Worm (Caenorhabditis elegans) whole organism, midembryonic: ENCODE results near the gene sru-38.

Experiments
- cog-1 ChIP-seq: sonication (generic microtip); optimal IDR thresholded peaks from 2 replicates; lab custom pipeline; 2016; ENCODE audit warnings: missing genetic modification characterization, missing compliant biosample characterization
- flt-1 ChIP-seq: fragments of 200-800 bp; sonication (Bioruptor generic); IDR thresholded peaks from 2 replicates; pipeline ENCODE4 v1.3.6; 2022; ENCODE audit warnings: missing genetic modification characterization, missing compliant biosample characterization
- klf-2 ChIP-seq: fragments of 200-800 bp; sonication (Bioruptor generic); conservative IDR thresholded peaks from 2 replicates; pipeline ENCODE4 v1.3.6; 2022; ENCODE audit warnings: missing genetic modification reagents, missing genetic modification characterization, missing compliant biosample characterization
- ref-1 ChIP-seq: fragments of 200-800 bp; sonication (Bioruptor generic); conservative IDR thresholded peaks from 2 replicates; pipeline ENCODE4 v1.3.6; 2022; ENCODE audit warnings: missing genetic modification reagents, missing genetic modification characterization, missing compliant biosample characterization

ce11 chrV:9833900-9834299 is 1.9 kb downstream of the sru-38 start, which contains the start of gene sru-40:
- TF ChIP-seq klf-2 (GFP tag; lab: Robert Waterston, UW) (no peak), cog-1 (no peak), flt-1 (no peak), ref-1 (GFP tag; lab: Robert Waterston, UW) (no peak)
